Worm (Caenorhabditis elegans): ENCODE measurements around the gene bcmo-2.
A peak's percentile ranks its signal among the peaks of the same experiment; 100 is the strongest.

The bcmo-2 gene

ce11 chrII:3897758-3898494, 12.7 kb downstream of the bcmo-2 start, which contains the start of gene F53C3.6:
TSS of gene F53C3.6 (plus strand) at chrII:3898142.
- TF ChIP-seq unc-62 (GFP tag; optimal IDR thresholded peaks at IDR 0.05) (peak; percentile 16), cebp-1 (GFP tag; IDR thresholded peaks at IDR 0.05) (no peak), cebp-1 (tag; optimal IDR thresholded peaks at IDR 0.05) (no peak), ceh-27 (GFP tag; optimal IDR thresholded peaks at IDR 0.05) (peak; percentile 31), lin-26 (GFP tag; IDR thresholded peaks at IDR 0.05) (0 out of 2 replicates have a peak, but pooled peaks have one; percentile 40), nfyb-1 (GFP tag; IDR thresholded peaks at IDR 0.05) (peak; percentile 64), sea-2 (GFP tag; IDR thresholded peaks at IDR 0.05) (no peak), lir-1 (GFP tag; conservative IDR thresholded peaks at IDR 0.05) (no peak), zfh-2 (GFP tag; conservative IDR thresholded peaks at IDR 0.05) (peak; percentile 92), bed-2 (GFP tag; IDR thresholded peaks at IDR 0.05) (no peak), dox-1 (GFP tag; IDR thresholded peaks at IDR 0.05) (0 out of 2 replicates have a peak, but pooled peaks have one; percentile 28), lin-35 (GFP tag; optimal IDR thresholded peaks at IDR 0.05) (peak in 1 of 3 experiments; percentile 24), attf-5 (GFP tag; optimal IDR thresholded peaks at IDR 0.05) (peak; percentile 31), ZK185.1 (tag; optimal IDR thresholded peaks at IDR 0.05; ENCODE audit: poor library complexity, severe bottlenecking) (no peak), atf-7 (tag; optimal IDR thresholded peaks at IDR 0.05) (peak; percentile 93), egrh-3 (GFP tag; IDR thresholded peaks at IDR 0.05) (peak; percentile 85)

- peak; percentile 88 for TF ChIP-seq hmg-1.2 (GFP tag; IDR thresholded peaks at IDR 0.05)
- no peak for TF ChIP-seq ekl-4 (GFP tag; IDR thresholded peaks at IDR 0.05)
- no peak for TF ChIP-seq snpc-1.1 (tag; optimal IDR thresholded peaks at IDR 0.05; ENCODE audit: insufficient read depth)
- TF ChIP-seq unc-62 (GFP tag; optimal IDR thresholded peaks at IDR 0.05) = no peak
- TF ChIP-seq nhr-80 (tag; optimal IDR thresholded peaks at IDR 0.05) = no peak
- no peak for TF ChIP-seq F49E8.2 (tag; optimal IDR thresholded peaks at IDR 0.05; ENCODE audit: insufficient read depth)
- TF ChIP-seq ztf-28 (GFP tag; IDR thresholded peaks at IDR 0.05) = no peak
Observed at ce11 chrII:3896920-3897319, 13.7 kb downstream of the bcmo-2 start.

ce11 chrII:3894755-3895154, 15.9 kb downstream of the bcmo-2 start, which contains the start of gene F53C3.7:
TSS of gene F53C3.7 (plus strand) at chrII:3895055.
- no peak for TF ChIP-seq B0336.3 (GFP tag; IDR thresholded peaks at IDR 0.05)
- TF ChIP-seq lsy-27 (tag; optimal IDR thresholded peaks at IDR 0.05; ENCODE audit: borderline replicate concordance, insufficient read depth) = no peak
- no peak for TF ChIP-seq B0261.1 (tag; optimal IDR thresholded peaks at IDR 0.05)
- no peak for TF ChIP-seq madf-6 (GFP tag; IDR thresholded peaks at IDR 0.05)
- TF ChIP-seq hlh-26 (GFP tag; conservative IDR thresholded peaks at IDR 0.05) = no peak
- TF ChIP-seq ZK185.1 (tag; optimal IDR thresholded peaks at IDR 0.05; ENCODE audit: poor library complexity, severe bottlenecking) = no peak
- TF ChIP-seq hlh-12 (tag; optimal IDR thresholded peaks at IDR 0.05) = no peak
- no peak for TF ChIP-seq mxl-1 (tag; optimal IDR thresholded peaks at IDR 0.05)
- TF ChIP-seq K12H6.12 (tag; optimal IDR thresholded peaks at IDR 0.05) = no peak
- TF ChIP-seq C06A6.2 (GFP tag; conservative IDR thresholded peaks at IDR 0.05) = no peak
- no peak for TF ChIP-seq snpc-3.4 (tag; optimal IDR thresholded peaks at IDR 0.05)

ce11 chrII:3893911-3894310, 16.7 kb downstream of the bcmo-2 start:
- TF ChIP-seq egl-18 (GFP tag; IDR thresholded peaks at IDR 0.05) (no peak), mcd-1 (GFP tag; IDR thresholded peaks at IDR 0.05) (no peak), B0261.1 (tag; optimal IDR thresholded peaks at IDR 0.05) (no peak), F23B12.7 (tag; optimal IDR thresholded peaks at IDR 0.05; ENCODE audit: insufficient read depth) (no peak), aptf-2 (GFP tag; conservative IDR thresholded peaks at IDR 0.05) (no peak), mxl-1 (tag; optimal IDR thresholded peaks at IDR 0.05) (no peak), lsy-27 (tag; optimal IDR thresholded peaks at IDR 0.05; ENCODE audit: borderline replicate concordance, insufficient read depth) (no peak), Y53G8AR.9 (GFP tag; conservative IDR thresholded peaks at IDR 0.05) (no peak)

Data from whole organism, young adult.